Fruit fly (Drosophila melanogaster) whole organism, embryonic: ENCODE data around the gene PGAP2.

ENCODE experiments used
- CG10543 ChIP-seq: fragments of 200-800 bp; sonication (Bioruptor generic); optimal IDR thresholded peaks from 3 replicates; lab custom pipeline; 2017; ENCODE audit warnings: missing biosample characterization, mild to moderate bottlenecking, missing genetic modification characterization, moderate library complexity
- CG12391 ChIP-seq: fragments of 200-800 bp; sonication (Bioruptor generic); optimal IDR thresholded peaks from 3 replicates; lab custom pipeline; 2018; ENCODE audit warnings: missing biosample characterization, mild to moderate bottlenecking, missing genetic modification characterization, moderate library complexity
- CG1529 ChIP-seq: fragments of 200-800 bp; sonication (Bioruptor generic); optimal IDR thresholded peaks from 3 replicates; lab custom pipeline; 2018; ENCODE audit warnings: missing biosample characterization, missing genetic modification characterization
- CG15601 ChIP-seq: fragments of 200-800 bp; sonication (Bioruptor generic); optimal IDR thresholded peaks from 3 replicates; lab custom pipeline; 2019; ENCODE audit warnings: missing biosample characterization, mild to moderate bottlenecking, missing genetic modification characterization, moderate library complexity
- CG16779 ChIP-seq: fragments of 200-800 bp; sonication (Bioruptor generic); IDR thresholded peaks from 2 replicates; pipeline ENCODE4 v1.3.6; 2022; ENCODE audit warnings: missing biosample characterization, missing genetic modification characterization
- CG30020 ChIP-seq: fragments of 200-800 bp; optimal IDR thresholded peaks from 2 replicates; lab custom pipeline; 2019; ENCODE audit warnings: missing biosample characterization, mild to moderate bottlenecking, missing genetic modification characterization, moderate library complexity
- CG34376 ChIP-seq: fragments of 200-800 bp; sonication (Bioruptor generic); optimal IDR thresholded peaks from 2 replicates; lab custom pipeline; 2018; ENCODE audit warnings: missing biosample characterization, mild to moderate bottlenecking, missing genetic modification characterization
- CG3726 ChIP-seq: fragments of 200-800 bp; sonication (Bioruptor generic); IDR thresholded peaks from 3 replicates; pipeline ENCODE4, ENCODE4 v1.3.6; 2022; ENCODE audit warnings: missing biosample characterization, missing genetic modification characterization
- CG4617 ChIP-seq: fragments of 200-800 bp; sonication (Bioruptor generic); optimal IDR thresholded peaks from 3 replicates; lab custom pipeline; 2016; ENCODE audit warnings: missing biosample characterization, missing genetic modification characterization, borderline replicate concordance
- CG6765 ChIP-seq: fragments of 200-800 bp; sonication (Bioruptor generic); optimal IDR thresholded peaks from 3 replicates; lab custom pipeline; 2017; ENCODE audit warnings: missing biosample characterization, mild to moderate bottlenecking, missing genetic modification characterization
- CG7839 ChIP-seq: fragments of 200-800 bp; sonication (Bioruptor generic); optimal IDR thresholded peaks from 3 replicates; lab custom pipeline; 2018; ENCODE audit warnings: missing biosample characterization, mild to moderate bottlenecking, missing genetic modification characterization, moderate library complexity
- CG7987 ChIP-seq: fragments of 200-800 bp; sonication (Bioruptor generic); optimal IDR thresholded peaks from 2 replicates; lab custom pipeline; 2018; ENCODE audit warnings: missing biosample characterization, mild to moderate bottlenecking, missing genetic modification characterization, moderate library complexity
- CG8359 ChIP-seq: fragments of 200-800 bp; sonication (Bioruptor generic); optimal IDR thresholded peaks from 2 replicates; lab custom pipeline; 2017; ENCODE audit warnings: missing biosample characterization, mild to moderate bottlenecking, missing genetic modification characterization, borderline replicate concordance
- CG8765 ChIP-seq: fragments of 200-800 bp; sonication (Bioruptor generic); IDR thresholded peaks from 2 replicates; pipeline ENCODE4 v1.3.6; 2022; ENCODE audit warnings: missing biosample characterization, missing genetic modification characterization
- D19A ChIP-seq: fragments of 200-800 bp; optimal IDR thresholded peaks from 3 replicates; lab custom pipeline; 2019; ENCODE audit warnings: missing biosample characterization, mild to moderate bottlenecking, missing genetic modification characterization, moderate library complexity
- D19B ChIP-seq: fragments of 200-800 bp; sonication (Bioruptor generic); optimal IDR thresholded peaks from 2 replicates; lab custom pipeline; 2017; ENCODE audit warnings: missing biosample characterization, mild to moderate bottlenecking, missing genetic modification characterization
- Deaf1 ChIP-seq: fragments of 200-800 bp; optimal IDR thresholded peaks from 3 replicates; lab custom pipeline; 2019; ENCODE audit warnings: missing biosample characterization, mild to moderate bottlenecking, missing genetic modification characterization, moderate library complexity
- Eip74EF ChIP-seq, 2 experiments: fragments of 200-800 bp in 1 of 2; fragments of >200 bp in 1 of 2; sonication (Bioruptor generic) in 1 of 2; optimal IDR thresholded peaks; 2 replicates each; lab custom pipeline; 2017 to 2019; ENCODE audit warnings: missing biosample characterization in 2 of 2, missing genetic modification characterization in 2 of 2, mild to moderate bottlenecking in 1 of 2, moderate library complexity in 1 of 2
- Ets65A ChIP-seq: fragments of 200-800 bp; sonication (Bioruptor generic); peaks from one replicate; lab custom pipeline; 2016; ENCODE audit warnings: missing biosample characterization, missing genetic modification characterization
- Hr51 ChIP-seq, 2 experiments: fragments of 200-800 bp; sonication (Bioruptor generic); optimal IDR thresholded peaks; 2 replicates in 1 of 2; 3 replicates in 1 of 2; lab custom pipeline; 2016 to 2018; ENCODE audit warnings: missing biosample characterization in 2 of 2, missing genetic modification characterization in 2 of 2, mild to moderate bottlenecking in 1 of 2, moderate library complexity in 1 of 2
- Meics ChIP-seq: fragments of 200-800 bp; sonication (Bioruptor generic); optimal IDR thresholded peaks from 2 replicates; lab custom pipeline; 2017; ENCODE audit warnings: missing biosample characterization, mild to moderate bottlenecking, missing genetic modification characterization
- Myb ChIP-seq: fragments of 200-800 bp; sonication (Bioruptor generic); optimal IDR thresholded peaks from 2 replicates; lab custom pipeline; 2016; ENCODE audit warnings: missing biosample characterization, missing genetic modification characterization
- Oaz ChIP-seq: fragments of 200-800 bp; sonication (Bioruptor generic); IDR thresholded peaks from 2 replicates; pipeline ENCODE4 v1.3.6; 2022; ENCODE audit warnings: missing biosample characterization, missing genetic modification characterization
- Optix ChIP-seq: fragments of 200-800 bp; sonication (Bioruptor generic); IDR thresholded peaks from 3 replicates; pipeline ENCODE4 v1.3.6; 2022; ENCODE audit warnings: missing biosample characterization, missing genetic modification characterization
- Six4 ChIP-seq: fragments of 200-800 bp; sonication (Bioruptor generic); optimal IDR thresholded peaks from 2 replicates; lab custom pipeline; 2016; ENCODE audit warnings: missing biosample characterization, missing genetic modification characterization
- Stat92E ChIP-seq, 3 experiments: fragments of >200 bp in 2 of 3; fragments of 200-800 bp in 1 of 3; sonication (Bioruptor generic) in 1 of 3; optimal IDR thresholded peaks; 2 replicates each; lab custom pipeline; 2017 to 2019; ENCODE audit warnings: missing biosample characterization in 3 of 3, missing genetic modification characterization in 3 of 3, mild to moderate bottlenecking in 1 of 3, moderate library complexity in 1 of 3
- Vsx1 ChIP-seq: fragments of 200-800 bp; sonication (Bioruptor generic); optimal IDR thresholded peaks from 2 replicates; lab custom pipeline; 2017; ENCODE audit warnings: missing biosample characterization, mild to moderate bottlenecking, missing genetic modification characterization, missing genetic modification reagents
- aop ChIP-seq: fragments of 200-800 bp; sonication (Bioruptor generic); IDR thresholded peaks from 2 replicates; pipeline ENCODE4 v1.3.6; 2022; ENCODE audit warnings: missing biosample characterization, missing genetic modification characterization
- bab2 ChIP-seq: fragments of 200-800 bp; sonication (Bioruptor generic); optimal IDR thresholded peaks from 2 replicates; lab custom pipeline; 2016; ENCODE audit warnings: missing biosample characterization, missing genetic modification characterization
- ewg ChIP-seq: fragments of 200-800 bp; sonication (Bioruptor generic); optimal IDR thresholded peaks from 3 replicates; lab custom pipeline; 2017; ENCODE audit warnings: mild to moderate bottlenecking, missing biosample characterization, missing genetic modification reagents, missing genetic modification characterization
- gce ChIP-seq: fragments of 200-800 bp; sonication (Bioruptor generic); IDR thresholded peaks from 3 replicates; pipeline ENCODE4 v1.3.6; 2022; ENCODE audit warnings: missing biosample characterization, missing genetic modification characterization
- gem ChIP-seq: fragments of 200-800 bp; sonication (Bioruptor generic); optimal IDR thresholded peaks from 2 replicates; lab custom pipeline; 2019; ENCODE audit warnings: missing biosample characterization, mild to moderate bottlenecking, missing genetic modification characterization, moderate library complexity
- gsb-n ChIP-seq: fragments of 200-800 bp; sonication (Bioruptor generic); optimal IDR thresholded peaks from 3 replicates; lab custom pipeline; 2018; ENCODE audit warnings: missing biosample characterization, mild to moderate bottlenecking, missing genetic modification characterization
- ken ChIP-seq: fragments of 200-800 bp; sonication (Bioruptor generic); IDR thresholded peaks from 3 replicates; pipeline ENCODE4 v1.3.6; 2022; ENCODE audit warnings: missing biosample characterization, missing genetic modification characterization
- kni ChIP-seq: fragments of 200-800 bp; sonication (Bioruptor generic); optimal IDR thresholded peaks from 3 replicates; lab custom pipeline; 2017; ENCODE audit warnings: mild to moderate bottlenecking, missing biosample characterization, missing genetic modification reagents, missing genetic modification characterization
- lab ChIP-seq: fragments of 200-800 bp; sonication (Bioruptor generic); optimal IDR thresholded peaks from 3 replicates; lab custom pipeline; 2017; ENCODE audit warnings: missing biosample characterization, missing genetic modification characterization, mild to moderate bottlenecking, moderate library complexity, missing genetic modification reagents
- mam ChIP-seq: fragments of 200-800 bp; sonication (Bioruptor generic); optimal IDR thresholded peaks from 3 replicates; lab custom pipeline; 2016; ENCODE audit warnings: missing biosample characterization, missing genetic modification characterization
- pita ChIP-seq: fragments of 200-800 bp; sonication (Bioruptor generic); optimal IDR thresholded peaks from 2 replicates; lab custom pipeline; 2017; ENCODE audit warnings: missing biosample characterization, mild to moderate bottlenecking, missing genetic modification characterization
- pnt ChIP-seq: fragments of 200-800 bp; sonication (Bioruptor generic); optimal IDR thresholded peaks from 3 replicates; lab custom pipeline; 2016; ENCODE audit warnings: missing biosample characterization, missing genetic modification characterization
- pum ChIP-seq: fragments of 200-800 bp; sonication (Bioruptor generic); optimal IDR thresholded peaks from 2 replicates; lab custom pipeline; 2016; ENCODE audit warnings: missing biosample characterization, missing genetic modification characterization
- row ChIP-seq: fragments of 200-800 bp; sonication (Bioruptor generic); IDR thresholded peaks from 3 replicates; pipeline ENCODE4 v1.3.6; 2022; ENCODE audit warnings: missing biosample characterization, missing genetic modification characterization
- sens ChIP-seq: fragments of 200-800 bp; sonication (Bioruptor generic); peaks from one replicate; lab custom pipeline; 2016; ENCODE audit warnings: missing biosample characterization, missing genetic modification characterization
- sens-2 ChIP-seq: fragments of 200-800 bp; sonication (Bioruptor generic); IDR thresholded peaks from 2 replicates; pipeline ENCODE4 v1.3.6; 2022; ENCODE audit warnings: missing biosample characterization, missing genetic modification characterization
- tll ChIP-seq, 2 experiments: fragments of 200-800 bp in 1 of 2; fragments of >200 bp in 1 of 2; sonication (Bioruptor generic) in 1 of 2; optimal IDR thresholded peaks; 2 replicates each; lab custom pipeline; 2017 to 2019; ENCODE audit warnings: missing biosample characterization in 2 of 2, missing genetic modification characterization in 2 of 2, mild to moderate bottlenecking in 1 of 2, moderate library complexity in 1 of 2
- tna ChIP-seq: fragments of 200-800 bp; sonication (Bioruptor generic); IDR thresholded peaks from 2 replicates; pipeline ENCODE4 v1.3.6; 2022; ENCODE audit warnings: missing biosample characterization, missing genetic modification characterization; ENCODE audit not compliant: partially characterized antibody
- trem ChIP-seq: fragments of 200-800 bp; optimal IDR thresholded peaks from 3 replicates; lab custom pipeline; 2019; ENCODE audit warnings: missing biosample characterization, mild to moderate bottlenecking, missing genetic modification characterization, moderate library complexity
- zfh2 ChIP-seq: fragments of 200-800 bp; sonication (Bioruptor generic); optimal IDR thresholded peaks from 2 replicates; lab custom pipeline; 2016; ENCODE audit warnings: missing biosample characterization, missing genetic modification characterization

The PGAP2 gene

dm6 chr2L:856690-857488 lies 37.6 kb upstream of the PGAP2 start (continued):
- TF ChIP-seq CG6765 (GFP tag; lab: Kevin White, UChicago) = no peak
- peak; percentile 84 for TF ChIP-seq row (GFP tag; lab: Robert Waterston, UW)
- peak; percentile 62 for TF ChIP-seq Six4 (GFP tag; lab: Kevin White, UChicago)
- TF ChIP-seq Oaz = no peak
- TF ChIP-seq ken = peak; percentile 89
- TF ChIP-seq CG8359 = no peak
- TF ChIP-seq CG1529 (GFP tag; lab: Kevin White, UChicago) = peak; percentile 83
- TF ChIP-seq ewg (GFP tag; lab: Kevin White, UChicago) = peak; percentile 77
- TF ChIP-seq D19B (GFP tag; lab: Kevin White, UChicago) = no peak
- peak; percentile 58 for TF ChIP-seq bab2 (GFP tag; lab: Kevin White, UChicago)
- TF ChIP-seq CG8765 (GFP tag; lab: Robert Waterston, UW) = peak; percentile 59; the same call in 1 of the 2 replicates
- TF ChIP-seq sens (GFP tag; lab: Kevin White, UChicago) = peak; percentile 89
- TF ChIP-seq mam (GFP tag; lab: Kevin White, UChicago) = peak; percentile 59
- TF ChIP-seq CG7987 (GFP tag; lab: Kevin White, UChicago) = peak; percentile 12
- peak; percentile 48 for TF ChIP-seq CG34376
- TF ChIP-seq zfh2 (GFP tag; lab: Kevin White, UChicago) = peak; percentile 18
- TF ChIP-seq gsb-n (tag; lab: Kevin White, UChicago) = peak; percentile 81
- peak; percentile 68 for TF ChIP-seq D19A
- peak; percentile 22 for TF ChIP-seq kni (GFP tag; lab: Kevin White, UChicago)
- TF ChIP-seq CG10543 (GFP tag; lab: Kevin White, UChicago) = peak; percentile 17
- peak; percentile 69 for TF ChIP-seq pnt (GFP tag; lab: Kevin White, UChicago)
- TF ChIP-seq gce (GFP tag; lab: Robert Waterston, UW) = peak; percentile 79; the same call in 1 of the 3 replicates
- TF ChIP-seq tll (GFP tag; optimal IDR thresholded peaks at IDR 0.05; lab: Kevin White, UChicago) = no peak
- TF ChIP-seq CG16779 (GFP tag; lab: Robert Waterston, UW) = 0 out of 2 replicates have a peak, but pooled peaks have one; percentile 47
- TF ChIP-seq Myb (GFP tag; lab: Kevin White, UChicago) = peak; percentile 50
- TF ChIP-seq CG15601 (tag; lab: Kevin White, UChicago) = peak; percentile 79
- TF ChIP-seq CG7839 (tag; lab: Kevin White, UChicago) = peak; percentile 87
- peak; percentile 63 for TF ChIP-seq trem
- TF ChIP-seq CG30020 (tag; lab: Kevin White, UChicago) = peak; percentile 9
- peak; percentile 96 for TF ChIP-seq Deaf1
- peak in 1 of 3 experiments; percentile 48 for TF ChIP-seq Stat92E (GFP tag; optimal IDR thresholded peaks at IDR 0.05; lab: Kevin White, UChicago)
- no peak for TF ChIP-seq pita (GFP tag; lab: Kevin White, UChicago)
- peak; percentile 83 for TF ChIP-seq gem (tag; lab: Kevin White, UChicago)
- peak in 1 of 2 experiments; percentile 77 for TF ChIP-seq Eip74EF (GFP tag; optimal IDR thresholded peaks at IDR 0.05; lab: Kevin White, UChicago)
- peak; percentile 78 for TF ChIP-seq pum
- peak; percentile 61 for TF ChIP-seq sens-2 (GFP tag; lab: Robert Waterston, UW)
- peak in 1 of 2 experiments; percentile 70 for TF ChIP-seq Hr51 (GFP tag; optimal IDR thresholded peaks at IDR 0.05; lab: Kevin White, UChicago)
- TF ChIP-seq CG4617 (GFP tag; lab: Kevin White, UChicago) = peak; percentile 31
- TF ChIP-seq Optix (GFP tag; lab: Robert Waterston, UW) = peak; percentile 87
- peak; percentile 97 for TF ChIP-seq Ets65A
- TF ChIP-seq tna (GFP tag; lab: Robert Waterston, UW) = no peak
- peak; percentile 83; the same call in 2 of the 3 replicates for TF ChIP-seq CG3726
- peak; percentile 58 for TF ChIP-seq Vsx1 (GFP tag; lab: Kevin White, UChicago)
- peak; percentile 87 for TF ChIP-seq lab (GFP tag; lab: Kevin White, UChicago)
- TF ChIP-seq aop (GFP tag; lab: Robert Waterston, UW) = peak; percentile 52; the same call in 1 of the 2 replicates
- peak; percentile 77 for TF ChIP-seq CG12391 (tag; lab: Kevin White, UChicago)
- TF ChIP-seq Meics (GFP tag; lab: Kevin White, UChicago) = peak; percentile 68
